Fruit fly (Drosophila melanogaster): ENCODE results near the gene mtgo.

dm6 chr2L:16616282-16616681 is 71.5 kb downstream of the mtgo start:
- no peak for TF ChIP-seq kay (GFP tag; ENCODE audit: borderline replicate concordance)
- no peak for TF ChIP-seq CG14711 (tag; optimal IDR thresholded peaks at IDR 0.05)
- no peak for TF ChIP-seq CG7045 (GFP tag; optimal IDR thresholded peaks at IDR 0.05)
- no peak for TF ChIP-seq Mnt (GFP tag; optimal IDR thresholded peaks at IDR 0.05)
- TF ChIP-seq pad (GFP tag; optimal IDR thresholded peaks at IDR 0.05), result no peak
